Fruit fly (Drosophila melanogaster) whole organism, embryonic: ENCODE data around the gene CG10333.

Experiments used
- CG1024 ChIP-seq: fragments of 200-800 bp; sonication (Bioruptor generic); IDR thresholded peaks from 2 replicates; pipeline ENCODE4 v1.3.6; 2022; ENCODE audit warnings: missing biosample characterization, missing genetic modification characterization
- CG11560 ChIP-seq: fragments of 200-800 bp; sonication (Bioruptor generic); IDR thresholded peaks from 3 replicates; pipeline ENCODE4 v1.3.6; 2022; ENCODE audit warnings: missing biosample characterization, missing genetic modification characterization
- CG12391 ChIP-seq: fragments of 200-800 bp; sonication (Bioruptor generic); optimal IDR thresholded peaks from 3 replicates; lab custom pipeline; 2018; ENCODE audit warnings: missing biosample characterization, mild to moderate bottlenecking, missing genetic modification characterization, moderate library complexity
- CG12744 ChIP-seq: fragments of 200-800 bp; sonication (Bioruptor generic); optimal IDR thresholded peaks from 2 replicates; lab custom pipeline; 2016; ENCODE audit warnings: missing biosample characterization, missing genetic modification characterization
- CG14667 ChIP-seq: fragments of 200-800 bp; sonication (Bioruptor generic); IDR thresholded peaks from 2 replicates; pipeline ENCODE4 v1.3.6; 2022; ENCODE audit warnings: missing biosample characterization, missing genetic modification characterization
- CG14965 ChIP-seq: fragments of 200-800 bp; sonication (Bioruptor generic); optimal IDR thresholded peaks from 2 replicates; lab custom pipeline; 2016; ENCODE audit warnings: missing biosample characterization, missing genetic modification characterization, borderline replicate concordance
- CG1832 ChIP-seq: fragments of 200-800 bp; sonication (Bioruptor generic); optimal IDR thresholded peaks from 2 replicates; lab custom pipeline; 2017; ENCODE audit warnings: missing biosample characterization, mild to moderate bottlenecking, missing genetic modification characterization, inconsistent platforms
- CG33213 ChIP-seq: fragments of 200-800 bp; sonication (Bioruptor generic); optimal IDR thresholded peaks from 3 replicates; lab custom pipeline; 2016; ENCODE audit warnings: missing biosample characterization, missing genetic modification characterization
- CG34224 ChIP-seq: fragments of 200-800 bp; sonication (Bioruptor generic); IDR thresholded peaks from 3 replicates; pipeline ENCODE4 v1.3.6; 2022; ENCODE audit warnings: missing biosample characterization, missing genetic modification characterization; ENCODE audit not compliant: partially characterized antibody
- CG34376 ChIP-seq: fragments of 200-800 bp; sonication (Bioruptor generic); optimal IDR thresholded peaks from 2 replicates; lab custom pipeline; 2018; ENCODE audit warnings: missing biosample characterization, mild to moderate bottlenecking, missing genetic modification characterization
- CG3726 ChIP-seq: fragments of 200-800 bp; sonication (Bioruptor generic); IDR thresholded peaks from 3 replicates; pipeline ENCODE4, ENCODE4 v1.3.6; 2022; ENCODE audit warnings: missing biosample characterization, missing genetic modification characterization
- CG3995 ChIP-seq: fragments of 200-800 bp; sonication (Bioruptor generic); optimal IDR thresholded peaks from 3 replicates; lab custom pipeline; 2016; ENCODE audit warnings: missing biosample characterization, missing genetic modification characterization
- CG6254 ChIP-seq: fragments of 200-800 bp; sonication (Bioruptor generic); optimal IDR thresholded peaks from 3 replicates; lab custom pipeline; 2017; ENCODE audit warnings: mild to moderate bottlenecking, missing biosample characterization, missing genetic modification reagents, missing genetic modification characterization
- CoRest ChIP-seq: fragments of 200-800 bp; sonication (Bioruptor generic); optimal IDR thresholded peaks from 3 replicates; lab custom pipeline; 2018; ENCODE audit warnings: missing biosample characterization, mild to moderate bottlenecking, missing genetic modification characterization, moderate library complexity
- Doc3 ChIP-seq: fragments of 200-800 bp; sonication (Bioruptor generic); IDR thresholded peaks from 3 replicates; pipeline ENCODE4 v1.3.6; 2022; ENCODE audit warnings: missing biosample characterization, missing genetic modification characterization; ENCODE audit not compliant: partially characterized antibody
- Eip74EF ChIP-seq, 2 experiments: fragments of 200-800 bp in 1 of 2; fragments of >200 bp in 1 of 2; sonication (Bioruptor generic) in 1 of 2; optimal IDR thresholded peaks; 2 replicates each; lab custom pipeline; 2017 to 2019; ENCODE audit warnings: missing biosample characterization in 2 of 2, missing genetic modification characterization in 2 of 2, mild to moderate bottlenecking in 1 of 2, moderate library complexity in 1 of 2
- HLH3B ChIP-seq: fragments of 200-800 bp; sonication (Bioruptor generic); IDR thresholded peaks from 2 replicates; pipeline ENCODE4 v1.3.6; 2022; ENCODE audit warnings: missing biosample characterization, missing genetic modification characterization
- HmgD ChIP-seq: fragments of 200-800 bp; sonication (Bioruptor generic); optimal IDR thresholded peaks from 3 replicates; lab custom pipeline; 2016; ENCODE audit warnings: missing biosample characterization, missing genetic modification characterization
- Max ChIP-seq: fragments of 200-800 bp; sonication (Bioruptor generic); optimal IDR thresholded peaks from 2 replicates; lab custom pipeline; 2016; ENCODE audit warnings: missing biosample characterization, mild to moderate bottlenecking, missing genetic modification characterization
- Optix ChIP-seq: fragments of 200-800 bp; sonication (Bioruptor generic); IDR thresholded peaks from 3 replicates; pipeline ENCODE4 v1.3.6; 2022; ENCODE audit warnings: missing biosample characterization, missing genetic modification characterization
- Poxn ChIP-seq: fragments of 200-800 bp; sonication (Bioruptor generic); IDR thresholded peaks from 2 replicates; pipeline ENCODE4 v1.3.6; 2022; ENCODE audit warnings: missing biosample characterization, missing genetic modification characterization
- Rx ChIP-seq: fragments of 200-800 bp; sonication (Bioruptor generic); IDR thresholded peaks from 2 replicates; pipeline ENCODE4 v1.3.6; 2022; ENCODE audit warnings: missing biosample characterization, missing genetic modification characterization
- Sin3A ChIP-seq: fragments of >200 bp; optimal IDR thresholded peaks from 2 replicates; lab custom pipeline; 2018
- Sry-β ChIP-seq: fragments of 200-800 bp; sonication (Bioruptor generic); optimal IDR thresholded peaks from 2 replicates; lab custom pipeline; 2018; ENCODE audit warnings: missing biosample characterization, mild to moderate bottlenecking, missing genetic modification characterization, moderate library complexity
- Ssrp ChIP-seq: fragments of 200-800 bp; sonication (Bioruptor generic); optimal IDR thresholded peaks from 2 replicates; lab custom pipeline; 2018; ENCODE audit warnings: missing biosample characterization, mild to moderate bottlenecking, missing genetic modification characterization, moderate library complexity
- Usf ChIP-seq: fragments of 200-800 bp; sonication (Bioruptor generic); optimal IDR thresholded peaks from 2 replicates; lab custom pipeline; 2017; ENCODE audit warnings: missing genotype, missing biosample characterization, missing genetic modification characterization
- YL-1 ChIP-seq: fragments of 200-800 bp; sonication (Bioruptor generic); optimal IDR thresholded peaks from 3 replicates; lab custom pipeline; 2017; ENCODE audit warnings: missing biosample characterization, mild to moderate bottlenecking, missing genetic modification characterization
- abd-A ChIP-seq: fragments of 200-800 bp; sonication (Bioruptor generic); optimal IDR thresholded peaks from 3 replicates; lab custom pipeline; 2019; ENCODE audit warnings: missing biosample characterization, mild to moderate bottlenecking, missing genetic modification characterization, moderate library complexity
- dati ChIP-seq: fragments of 200-800 bp; sonication (Bioruptor generic); IDR thresholded peaks from 2 replicates; pipeline ENCODE4 v1.3.6; 2022; ENCODE audit warnings: missing biosample characterization, missing genetic modification characterization
- ems ChIP-seq: fragments of 200-800 bp; sonication (Bioruptor generic); optimal IDR thresholded peaks from 3 replicates; lab custom pipeline; 2016; ENCODE audit warnings: missing biosample characterization, missing genetic modification characterization
- ewg ChIP-seq: fragments of 200-800 bp; sonication (Bioruptor generic); optimal IDR thresholded peaks from 3 replicates; lab custom pipeline; 2017; ENCODE audit warnings: mild to moderate bottlenecking, missing biosample characterization, missing genetic modification reagents, missing genetic modification characterization
- gce ChIP-seq: fragments of 200-800 bp; sonication (Bioruptor generic); IDR thresholded peaks from 3 replicates; pipeline ENCODE4 v1.3.6; 2022; ENCODE audit warnings: missing biosample characterization, missing genetic modification characterization
- hb ChIP-seq: fragments of 200-800 bp; sonication (Bioruptor generic); IDR thresholded peaks from 3 replicates; pipeline ENCODE4 v1.3.6; 2022; ENCODE audit warnings: missing biosample characterization, missing genetic modification characterization; ENCODE audit not compliant: partially characterized antibody
- hkb ChIP-seq, 2 experiments: fragments of 200-800 bp in 1 of 2; fragments of >200 bp in 1 of 2; sonication (Bioruptor generic) in 1 of 2; IDR thresholded peaks in 1 of 2; optimal IDR thresholded peaks in 1 of 2; 2 replicates each; pipeline versions ENCODE4 v1.3.6 to Lab custom; 2017 to 2022; ENCODE audit warnings: missing biosample characterization in 1 of 2, missing genetic modification characterization in 1 of 2
- ind ChIP-seq: fragments of 200-800 bp; sonication (Bioruptor generic); optimal IDR thresholded peaks from 3 replicates; lab custom pipeline; 2016; ENCODE audit warnings: missing biosample characterization, missing genetic modification characterization
- kah ChIP-seq: fragments of 200-800 bp; sonication (Bioruptor generic); optimal IDR thresholded peaks from 2 replicates; lab custom pipeline; 2018; ENCODE audit warnings: missing biosample characterization, mild to moderate bottlenecking, missing genetic modification characterization
- klu ChIP-seq: fragments of 200-800 bp; sonication (Bioruptor generic); IDR thresholded peaks from 2 replicates; pipeline ENCODE4 v1.3.6; 2022; ENCODE audit warnings: missing biosample characterization, missing genetic modification characterization
- mam ChIP-seq: fragments of 200-800 bp; sonication (Bioruptor generic); optimal IDR thresholded peaks from 3 replicates; lab custom pipeline; 2016; ENCODE audit warnings: missing biosample characterization, missing genetic modification characterization
- odd ChIP-seq: fragments of 200-800 bp; sonication (Bioruptor generic); optimal IDR thresholded peaks from 2 replicates; lab custom pipeline; 2017; ENCODE audit warnings: missing biosample characterization, mild to moderate bottlenecking, missing genetic modification characterization
- pfk ChIP-seq: fragments of 200-800 bp; sonication (Bioruptor generic); optimal IDR thresholded peaks from 2 replicates; lab custom pipeline; 2018; ENCODE audit warnings: missing biosample characterization, mild to moderate bottlenecking, missing genetic modification characterization, moderate library complexity
- ranshi ChIP-seq: fragments of 200-800 bp; sonication (Bioruptor generic); IDR thresholded peaks from 2 replicates; pipeline ENCODE4 v1.3.6; 2022; ENCODE audit warnings: missing biosample characterization, missing genetic modification characterization
- sc ChIP-seq, 3 experiments: fragments of >200 bp in 2 of 3; fragments of 200-800 bp in 1 of 3; sonication (Bioruptor generic) in 1 of 3; optimal IDR thresholded peaks; 2 replicates in 2 of 3; 3 replicates in 1 of 3; lab custom pipeline; 2017; ENCODE audit warnings: mild to moderate bottlenecking in 1 of 3, missing biosample characterization in 1 of 3, missing genetic modification characterization in 1 of 3, missing genetic modification reagents in 1 of 3
- ttk ChIP-seq: fragments of 200-800 bp; sonication (Bioruptor generic); IDR thresholded peaks from 2 replicates; pipeline ENCODE4 v2.1.2; 2022; ENCODE audit warnings: missing biosample characterization, missing genetic modification characterization
- tx ChIP-seq: fragments of 200-800 bp; sonication (Bioruptor generic); optimal IDR thresholded peaks from 2 replicates; lab custom pipeline; 2016; ENCODE audit warnings: missing biosample characterization, missing genetic modification characterization
- unc-4 ChIP-seq: fragments of 200-800 bp; sonication (Bioruptor generic); IDR thresholded peaks from 2 replicates; pipeline ENCODE4 v1.3.6; 2022; ENCODE audit warnings: missing biosample characterization, missing genetic modification characterization; ENCODE audit not compliant: partially characterized antibody
- usp ChIP-seq: fragments of >200 bp; optimal IDR thresholded peaks from 2 replicates; lab custom pipeline; 2017; ENCODE audit warnings: missing biosample characterization, missing genetic modification characterization
- zen2 ChIP-seq: fragments of 200-800 bp; sonication (Bioruptor generic); IDR thresholded peaks from 3 replicates; pipeline ENCODE4 v1.3.6; 2022; ENCODE audit warnings: missing biosample characterization, missing genetic modification characterization; ENCODE audit not compliant: partially characterized antibody

Gene CG10333

dm6 chr2L:18621357-18622211 is 15.0 kb downstream of the CG10333 start (continued):
- TF ChIP-seq Eip74EF (GFP tag; optimal IDR thresholded peaks at IDR 0.05; lab: Kevin White, UChicago) (peak in 1 of 2 experiments; percentile 59), pfk (GFP tag; lab: Kevin White, UChicago) (no peak), HmgD (GFP tag; lab: Kevin White, UChicago) (no peak), Ssrp (peak; percentile 75), CG1024 (no peak), Rx (0 out of 2 replicates have a peak, but pooled peaks have one; percentile 20), hkb (optimal IDR thresholded peaks at IDR 0.05; lab: Kevin White, UChicago) (no peak), hkb (GFP tag; IDR thresholded peaks at IDR 0.05; lab: Robert Waterston, UW) (peak; percentile 74), mam (GFP tag; lab: Kevin White, UChicago) (peak; percentile 57), CG12744 (GFP tag; lab: Kevin White, UChicago) (peak; percentile 35), Doc3 (no peak), hb (no peak), gce (GFP tag; lab: Robert Waterston, UW) (0 out of 3 replicates have a peak, but pooled peaks have one; percentile 39), ems (GFP tag; lab: Kevin White, UChicago) (peak; percentile 43), zen2 (GFP tag; lab: Robert Waterston, UW) (no peak), CG6254 (GFP tag; lab: Kevin White, UChicago) (peak; percentile 33), CG1832 (no peak), CG12391 (tag; lab: Kevin White, UChicago) (peak; percentile 85), CG14667 (peak; percentile 65), tx (peak; percentile 7), ewg (peak; percentile 45), ttk (GFP tag; lab: Robert Waterston, UW) (peak; percentile 64; the same call in 1 of the 2 replicates), unc-4 (GFP tag; lab: Robert Waterston, UW) (no peak), usp (GFP tag; lab: Kevin White, UChicago) (no peak), CG33213 (peak; percentile 38), klu (GFP tag; lab: Robert Waterston, UW) (peak; percentile 51), Optix (GFP tag; lab: Robert Waterston, UW) (no peak), CG3726 (GFP tag; lab: Robert Waterston, UW) (no peak), Poxn (GFP tag; lab: Robert Waterston, UW) (no peak), CG34376 (GFP tag; lab: Kevin White, UChicago) (peak; percentile 56), CG14965 (GFP tag; lab: Kevin White, UChicago) (no peak), dati (no peak), CG3995 (GFP tag; lab: Kevin White, UChicago) (peak; percentile 41), kah (peak; percentile 56), CG34224 (GFP tag; lab: Robert Waterston, UW) (no peak), ind (GFP tag; lab: Kevin White, UChicago) (peak; percentile 74), Sry-β (GFP tag; lab: Kevin White, UChicago) (no peak), sc (optimal IDR thresholded peaks at IDR 0.05; lab: Kevin White, UChicago) (no peak), sc (GFP tag; optimal IDR thresholded peaks at IDR 0.05; lab: Kevin White, UChicago) (peak; percentile 50), abd-A (tag; lab: Kevin White, UChicago) (no peak), CoRest (tag; lab: Kevin White, UChicago) (peak; percentile 88), Max (GFP tag; lab: Kevin White, UChicago) (peak; percentile 59), Sin3A (lab: Kevin White, UChicago) (no peak), HLH3B (GFP tag; lab: Robert Waterston, UW) (peak; percentile 66), ranshi (GFP tag; lab: Robert Waterston, UW) (peak; percentile 74), Usf (peak; percentile 12), YL-1 (GFP tag; lab: Kevin White, UChicago) (peak; percentile 10), odd (GFP tag; lab: Kevin White, UChicago) (peak; percentile 54), CG11560 (tag; lab: Robert Waterston, UW) (peak; percentile 54; the same call in 2 of the 3 replicates)
